Fruit fly (Drosophila melanogaster): ENCODE measurements around the gene CG7183.

- no peak for TF ChIP-seq CG10348 (GFP tag; IDR thresholded peaks at IDR 0.05)
- no peak for TF ChIP-seq CG13204 (GFP tag; optimal IDR thresholded peaks at IDR 0.05)
- no peak for TF ChIP-seq CG14655 (GFP tag; optimal IDR thresholded peaks at IDR 0.05)
- TF ChIP-seq CG9948 (tag; optimal IDR thresholded peaks at IDR 0.05) = no peak
- no peak for TF ChIP-seq Pif1B (GFP tag; optimal IDR thresholded peaks at IDR 0.05)
Measured at dm6 chr3R:18197802-18198148, 22.7 kb downstream of the CG7183 start.
